Worm (Caenorhabditis elegans): ENCODE measurements around the gene C44B7.5.
"Not testable (repeated sequence)": the region's sequence is repeated elsewhere in the genome, so short reads cannot be mapped to it uniquely, and the experiment has no call there.

C44B7.5 gene

ce11 chrII:6913309-6913708 lies 40.9 kb upstream of the C44B7.5 start, which contains the start of gene cyn-10 (continued):
- no peak for TF ChIP-seq arid-1 (GFP tag; conservative IDR thresholded peaks at IDR 0.05)
- TF ChIP-seq Y48G9A.11 (GFP tag; IDR thresholded peaks at IDR 0.05), result peak; percentile 81

ce11 chrII:6909568-6910122 lies 37.3 kb upstream of the C44B7.5 start, which contains the start of gene asm-1:
TSS of gene asm-1 (plus strand) at chrII:6910072.
- TF ChIP-seq hlh-11 (tag; optimal IDR thresholded peaks at IDR 0.05), result peak; percentile 34
- TF ChIP-seq php-3 (GFP tag; IDR thresholded peaks at IDR 0.05), result peak; percentile 63
- TF ChIP-seq lsy-2 (tag; optimal IDR thresholded peaks at IDR 0.05), result peak in 1 of 2 experiments; percentile 21
- TF ChIP-seq hlh-30 (tag; optimal IDR thresholded peaks at IDR 0.05; ENCODE audit: insufficient read depth), result peak; percentile 49
- no peak for TF ChIP-seq ceh-28 (tag; optimal IDR thresholded peaks at IDR 0.05)
- peak; percentile 36 for TF ChIP-seq dve-1 (tag; optimal IDR thresholded peaks at IDR 0.05; ENCODE audit: insufficient read depth)

ce11 chrII:6908689-6909088 lies 36.3 kb upstream of the C44B7.5 start:
- TF ChIP-seq ces-1 (GFP tag; optimal IDR thresholded peaks at IDR 0.05) (no peak), F26F4.8 (GFP tag; conservative IDR thresholded peaks at IDR 0.05) (no peak), snpc-1.2 (GFP tag; IDR thresholded peaks at IDR 0.05) (no peak), ZK546.5 (tag; optimal IDR thresholded peaks at IDR 0.05) (no peak), spr-3 (GFP tag; optimal IDR thresholded peaks at IDR 0.05) (no peak), nhr-28 (tag; optimal IDR thresholded peaks at IDR 0.05) (peak; percentile 38), php-3 (GFP tag; IDR thresholded peaks at IDR 0.05) (no peak), hlh-11 (tag; optimal IDR thresholded peaks at IDR 0.05) (peak; percentile 29), ztf-7 (tag; optimal IDR thresholded peaks at IDR 0.05) (no peak), mdl-1 (tag; optimal IDR thresholded peaks at IDR 0.05) (peak in 1 of 2 experiments; percentile 9), ceh-20 (GFP tag; IDR thresholded peaks at IDR 0.05) (no peak), daf-16 (GFP tag; optimal IDR thresholded peaks at IDR 0.05) (no peak), daf-16 (tag; optimal IDR thresholded peaks at IDR 0.05) (peak; percentile 7), Y48G9A.11 (GFP tag; IDR thresholded peaks at IDR 0.05) (no peak), mxl-2 (GFP tag; conservative IDR thresholded peaks at IDR 0.05) (no peak), dmd-6 (GFP tag; IDR thresholded peaks at IDR 0.05) (no peak), ceh-82 (tag; optimal IDR thresholded peaks at IDR 0.05) (no peak), nhr-41 (GFP tag; IDR thresholded peaks at IDR 0.05) (no peak), unc-62 (GFP tag; optimal IDR thresholded peaks at IDR 0.05 in 1 of 2) (peak in 1 of 2 experiments; percentile 89), unc-62 (tag; optimal IDR thresholded peaks at IDR 0.05) (no peak)

- peak in 1 of 2 experiments; percentile 75 for TF ChIP-seq unc-62 (GFP tag; optimal IDR thresholded peaks at IDR 0.05 in 1 of 2)
- TF ChIP-seq unc-62 (tag; optimal IDR thresholded peaks at IDR 0.05), result not testable (repeated sequence)
These were observed 35.3 kb upstream of the C44B7.5 start, which contains the start of gene B0252.3 for ce11 chrII:6907657-6908056. TSS of gene B0252.3 (minus strand) at chrII:6907757.

ce11 chrII:6901795-6902194 lies 29.4 kb upstream of the C44B7.5 start, which contains the start of gene psmd-9:
TSS of gene psmd-9 (plus strand) at chrII:6902095.
- TF ChIP-seq arid-1 (GFP tag; conservative IDR thresholded peaks at IDR 0.05) (no peak), aha-1 (tag) (no peak), egl-27 (tag; optimal IDR thresholded peaks at IDR 0.05) (no peak), fkh-10 (GFP tag; optimal IDR thresholded peaks at IDR 0.05) (no peak), daf-8 (GFP tag; IDR thresholded peaks at IDR 0.05) (no peak), F10B5.3 (tag; optimal IDR thresholded peaks at IDR 0.05) (no peak), daf-12 (tag; optimal IDR thresholded peaks at IDR 0.05) (no peak), ceh-82 (tag; optimal IDR thresholded peaks at IDR 0.05) (no peak), egl-43 (GFP tag; IDR thresholded peaks at IDR 0.05) (no peak), mxl-2 (GFP tag; conservative IDR thresholded peaks at IDR 0.05) (no peak), hlh-11 (tag; optimal IDR thresholded peaks at IDR 0.05) (no peak), dpl-1 (GFP tag; optimal IDR thresholded peaks at IDR 0.05) (no peak), attf-4 (tag; optimal IDR thresholded peaks at IDR 0.05) (no peak), ceh-62 (tag; optimal IDR thresholded peaks at IDR 0.05) (no peak), D1046.2 (GFP tag; IDR thresholded peaks at IDR 0.05) (no peak), snpc-1.2 (GFP tag; IDR thresholded peaks at IDR 0.05) (no peak)
